Fruit fly (Drosophila melanogaster) whole organism, embryonic: ENCODE measurements around the gene Cyp4ac2.

ENCODE experiments used
- Atf-2 ChIP-seq: fragments of 200-800 bp; sonication (Bioruptor generic); optimal IDR thresholded peaks from 2 replicates; lab custom pipeline; 2016; ENCODE audit warnings: missing biosample characterization, missing genetic modification characterization
- Blimp-1 ChIP-seq: fragments of 200-800 bp; sonication (Bioruptor generic); optimal IDR thresholded peaks from 3 replicates; lab custom pipeline; 2018; ENCODE audit warnings: missing biosample characterization, missing genetic modification characterization, mild to moderate bottlenecking, moderate library complexity, missing genetic modification reagents
- CG10462 ChIP-seq: fragments of 200-800 bp; sonication (Bioruptor generic); optimal IDR thresholded peaks from 2 replicates; lab custom pipeline; 2016; ENCODE audit warnings: missing biosample characterization, missing genetic modification characterization
- CG12299 ChIP-seq: fragments of 200-800 bp; sonication (Bioruptor generic); optimal IDR thresholded peaks from 2 replicates; lab custom pipeline; 2018; ENCODE audit warnings: missing biosample characterization, mild to moderate bottlenecking, missing genetic modification characterization
- CG13287 ChIP-seq: fragments of 200-800 bp; sonication (Bioruptor generic); IDR thresholded peaks from 2 replicates; pipeline ENCODE4 v1.3.6; 2022; ENCODE audit warnings: missing biosample characterization, missing genetic modification characterization; ENCODE audit not compliant: partially characterized antibody
- CG13296 ChIP-seq: fragments of 200-800 bp; sonication (Bioruptor generic); optimal IDR thresholded peaks from 3 replicates; lab custom pipeline; 2018; ENCODE audit warnings: missing biosample characterization, mild to moderate bottlenecking, missing genetic modification characterization
- CG14050 ChIP-seq: fragments of 200-800 bp; sonication (Bioruptor generic); IDR thresholded peaks from 3 replicates; pipeline ENCODE4 v1.3.6; 2022; ENCODE audit warnings: missing biosample characterization, missing genetic modification characterization
- CG1792 ChIP-seq: fragments of 200-800 bp; sonication (Bioruptor generic); optimal IDR thresholded peaks from 2 replicates; lab custom pipeline; 2016; ENCODE audit warnings: missing biosample characterization, missing genetic modification characterization
- CG18262 ChIP-seq: fragments of 200-800 bp; optimal IDR thresholded peaks from 3 replicates; lab custom pipeline; 2019; ENCODE audit warnings: missing biosample characterization, mild to moderate bottlenecking, missing genetic modification characterization, moderate library complexity
- CG1832 ChIP-seq: fragments of 200-800 bp; sonication (Bioruptor generic); optimal IDR thresholded peaks from 2 replicates; lab custom pipeline; 2017; ENCODE audit warnings: missing biosample characterization, mild to moderate bottlenecking, missing genetic modification characterization, inconsistent platforms
- CG18764 ChIP-seq: fragments of 200-800 bp; sonication (Bioruptor generic); optimal IDR thresholded peaks from 3 replicates; lab custom pipeline; 2016; ENCODE audit warnings: missing biosample characterization, missing genetic modification characterization
- CG2875 ChIP-seq: fragments of 200-800 bp; sonication (Bioruptor generic); optimal IDR thresholded peaks from 2 replicates; lab custom pipeline; 2017; ENCODE audit warnings: missing biosample characterization, mild to moderate bottlenecking, missing genetic modification characterization, missing genetic modification reagents
- CG3065 ChIP-seq: fragments of 200-800 bp; sonication (Bioruptor generic); optimal IDR thresholded peaks from 2 replicates; lab custom pipeline; 2016; ENCODE audit warnings: missing biosample characterization, missing genetic modification characterization
- CG32767 ChIP-seq: fragments of 200-800 bp; sonication (Bioruptor generic); IDR thresholded peaks from 2 replicates; pipeline ENCODE4 v1.3.6; 2022; ENCODE audit warnings: missing biosample characterization, missing genetic modification characterization
- CG3407 ChIP-seq: fragments of 200-800 bp; sonication (Bioruptor generic); optimal IDR thresholded peaks from 2 replicates; lab custom pipeline; 2018; ENCODE audit warnings: missing biosample characterization, mild to moderate bottlenecking, missing genetic modification characterization
- CG4282 ChIP-seq: fragments of 200-800 bp; sonication (Bioruptor generic); optimal IDR thresholded peaks from 2 replicates; lab custom pipeline; 2016; ENCODE audit warnings: missing biosample characterization, missing genetic modification characterization
- CG4328 ChIP-seq: fragments of 200-800 bp; sonication (Bioruptor generic); optimal IDR thresholded peaks from 3 replicates; lab custom pipeline; 2017; ENCODE audit warnings: missing biosample characterization, missing genetic modification reagents, missing genetic modification characterization
- CG7786 ChIP-seq: fragments of 200-800 bp; sonication (Bioruptor generic); optimal IDR thresholded peaks from 2 replicates; lab custom pipeline; 2016; ENCODE audit warnings: missing biosample characterization, missing genetic modification characterization
- CG8290 ChIP-seq, 3 experiments: fragments of 200-800 bp; sonication (Bioruptor generic); optimal IDR thresholded peaks; 2 replicates each; lab custom pipeline; 2016 to 2019; ENCODE audit warnings: missing biosample characterization in 3 of 3, missing genetic modification characterization in 3 of 3, mild to moderate bottlenecking in 2 of 3, moderate library complexity in 1 of 3
- CG8388 ChIP-seq: fragments of 200-800 bp; sonication (Bioruptor generic); optimal IDR thresholded peaks from 2 replicates; lab custom pipeline; 2019; ENCODE audit warnings: missing biosample characterization, mild to moderate bottlenecking, missing genetic modification characterization, moderate library complexity
- CG9817 ChIP-seq: fragments of 200-800 bp; sonication (Bioruptor generic); optimal IDR thresholded peaks from 2 replicates; lab custom pipeline; 2018; ENCODE audit warnings: missing biosample characterization, mild to moderate bottlenecking, missing genetic modification characterization, moderate library complexity
- CG9876 ChIP-seq: fragments of 200-800 bp; sonication (Bioruptor generic); optimal IDR thresholded peaks from 2 replicates; lab custom pipeline; 2016; ENCODE audit warnings: missing biosample characterization, missing genetic modification characterization
- Camta ChIP-seq: fragments of 200-800 bp; sonication (Bioruptor generic); optimal IDR thresholded peaks from 2 replicates; lab custom pipeline; 2016; ENCODE audit warnings: missing biosample characterization, missing genetic modification characterization
- D19B ChIP-seq: fragments of 200-800 bp; sonication (Bioruptor generic); optimal IDR thresholded peaks from 2 replicates; lab custom pipeline; 2017; ENCODE audit warnings: missing biosample characterization, mild to moderate bottlenecking, missing genetic modification characterization
- Ets97D ChIP-seq: fragments of 200-800 bp; sonication (Bioruptor generic); optimal IDR thresholded peaks from 3 replicates; lab custom pipeline; 2016; ENCODE audit warnings: missing biosample characterization, missing genetic modification characterization
- Hr39 ChIP-seq: fragments of >200 bp; optimal IDR thresholded peaks from 2 replicates; lab custom pipeline; 2017
- Mrtf ChIP-seq: fragments of 200-800 bp; sonication (Bioruptor generic); IDR thresholded peaks from 3 replicates; pipeline ENCODE4 v1.3.6; 2022; ENCODE audit warnings: missing biosample characterization, missing genetic modification characterization
- NC2α ChIP-seq: fragments of 200-800 bp; sonication (Bioruptor generic); optimal IDR thresholded peaks from 2 replicates; lab custom pipeline; 2016; ENCODE audit warnings: missing biosample characterization, missing genetic modification characterization
- NC2β ChIP-seq: fragments of 200-800 bp; sonication (Bioruptor generic); optimal IDR thresholded peaks from 2 replicates; lab custom pipeline; 2016; ENCODE audit warnings: missing biosample characterization, missing genetic modification characterization
- Tbp ChIP-seq: fragments of >200 bp; optimal IDR thresholded peaks from 2 replicates; lab custom pipeline; 2018; ENCODE audit warnings: missing biosample characterization, missing genetic modification characterization
- abd-A ChIP-seq: fragments of 200-800 bp; sonication (Bioruptor generic); optimal IDR thresholded peaks from 3 replicates; lab custom pipeline; 2019; ENCODE audit warnings: missing biosample characterization, mild to moderate bottlenecking, missing genetic modification characterization, moderate library complexity
- ap ChIP-seq: fragments of 200-800 bp; sonication (Bioruptor generic); IDR thresholded peaks from 2 replicates; pipeline ENCODE4 v1.3.6; 2022; ENCODE audit warnings: missing biosample characterization, missing genetic modification characterization
- chinmo ChIP-seq: fragments of 200-800 bp; sonication (Bioruptor generic); IDR thresholded peaks from 4 replicates; pipeline ENCODE4 v1.3.6; 2022; ENCODE audit warnings: missing biosample characterization, missing genetic modification characterization; ENCODE audit not compliant: partially characterized antibody
- ci ChIP-seq: fragments of 200-800 bp; sonication (Bioruptor generic); IDR thresholded peaks from 3 replicates; pipeline ENCODE4 v1.3.6; 2022; ENCODE audit warnings: missing biosample characterization, missing genetic modification characterization
- crp ChIP-seq, 2 experiments: fragments of 200-800 bp; sonication (Bioruptor generic); optimal IDR thresholded peaks; 2 replicates in 1 of 2; 3 replicates in 1 of 2; lab custom pipeline; 2017; ENCODE audit warnings: missing biosample characterization in 2 of 2, missing genetic modification characterization in 2 of 2, mild to moderate bottlenecking in 1 of 2, moderate library complexity in 1 of 2
- disco-r ChIP-seq: fragments of 200-800 bp; sonication (Bioruptor generic); optimal IDR thresholded peaks from 2 replicates; lab custom pipeline; 2016; ENCODE audit warnings: missing biosample characterization, missing genetic modification characterization
- dpn ChIP-seq, 2 experiments: fragments of 200-800 bp; sonication (Bioruptor generic); optimal IDR thresholded peaks; 3 replicates each; lab custom pipeline; 2016; ENCODE audit warnings: missing biosample characterization in 2 of 2, missing genetic modification characterization in 2 of 2
- eve ChIP-seq, 2 experiments: fragments of >200 bp; optimal IDR thresholded peaks; 2 replicates each; lab custom pipeline; 2017; ENCODE audit warnings: missing biosample characterization in 2 of 2, missing genetic modification characterization in 2 of 2
- fru ChIP-seq: fragments of >200 bp; optimal IDR thresholded peaks from 2 replicates; lab custom pipeline; 2017
- gro ChIP-seq: fragments of 200-800 bp; sonication (Bioruptor generic); optimal IDR thresholded peaks from 2 replicates; lab custom pipeline; 2016; ENCODE audit warnings: missing biosample characterization, missing genetic modification characterization
- hkb ChIP-seq, 2 experiments: fragments of 200-800 bp in 1 of 2; fragments of >200 bp in 1 of 2; sonication (Bioruptor generic) in 1 of 2; IDR thresholded peaks in 1 of 2; optimal IDR thresholded peaks in 1 of 2; 2 replicates each; pipeline versions ENCODE4 v1.3.6 to Lab custom; 2017 to 2022; ENCODE audit warnings: missing biosample characterization in 1 of 2, missing genetic modification characterization in 1 of 2
- inv ChIP-seq: fragments of 200-800 bp; sonication (Bioruptor generic); IDR thresholded peaks from 2 replicates; pipeline ENCODE4 v1.3.6; 2022; ENCODE audit warnings: missing biosample characterization, missing genetic modification characterization; ENCODE audit not compliant: partially characterized antibody
- mam ChIP-seq: fragments of 200-800 bp; sonication (Bioruptor generic); optimal IDR thresholded peaks from 3 replicates; lab custom pipeline; 2016; ENCODE audit warnings: missing biosample characterization, missing genetic modification characterization
- nerfin-1 ChIP-seq: fragments of 200-800 bp; sonication (Bioruptor generic); optimal IDR thresholded peaks from 3 replicates; lab custom pipeline; 2019; ENCODE audit warnings: missing biosample characterization, mild to moderate bottlenecking, missing genetic modification characterization, moderate library complexity
- org-1 ChIP-seq: fragments of 200-800 bp; sonication (Bioruptor generic); optimal IDR thresholded peaks from 2 replicates; lab custom pipeline; 2017; ENCODE audit warnings: missing biosample characterization, missing genetic modification characterization
- peb ChIP-seq: fragments of 200-800 bp; sonication (Bioruptor generic); IDR thresholded peaks from 2 replicates; pipeline ENCODE4 v1.3.6; 2022; ENCODE audit warnings: missing biosample characterization, missing genetic modification characterization
- row ChIP-seq: fragments of 200-800 bp; sonication (Bioruptor generic); IDR thresholded peaks from 3 replicates; pipeline ENCODE4 v1.3.6; 2022; ENCODE audit warnings: missing biosample characterization, missing genetic modification characterization
- sima ChIP-seq: fragments of 200-800 bp; sonication (Bioruptor generic); optimal IDR thresholded peaks from 2 replicates; lab custom pipeline; 2016; ENCODE audit warnings: missing biosample characterization, missing genetic modification characterization
- trem ChIP-seq: fragments of 200-800 bp; optimal IDR thresholded peaks from 3 replicates; lab custom pipeline; 2019; ENCODE audit warnings: missing biosample characterization, mild to moderate bottlenecking, missing genetic modification characterization, moderate library complexity
- tx ChIP-seq: fragments of 200-800 bp; sonication (Bioruptor generic); optimal IDR thresholded peaks from 2 replicates; lab custom pipeline; 2016; ENCODE audit warnings: missing biosample characterization, missing genetic modification characterization

Gene Cyp4ac2

DNA sequence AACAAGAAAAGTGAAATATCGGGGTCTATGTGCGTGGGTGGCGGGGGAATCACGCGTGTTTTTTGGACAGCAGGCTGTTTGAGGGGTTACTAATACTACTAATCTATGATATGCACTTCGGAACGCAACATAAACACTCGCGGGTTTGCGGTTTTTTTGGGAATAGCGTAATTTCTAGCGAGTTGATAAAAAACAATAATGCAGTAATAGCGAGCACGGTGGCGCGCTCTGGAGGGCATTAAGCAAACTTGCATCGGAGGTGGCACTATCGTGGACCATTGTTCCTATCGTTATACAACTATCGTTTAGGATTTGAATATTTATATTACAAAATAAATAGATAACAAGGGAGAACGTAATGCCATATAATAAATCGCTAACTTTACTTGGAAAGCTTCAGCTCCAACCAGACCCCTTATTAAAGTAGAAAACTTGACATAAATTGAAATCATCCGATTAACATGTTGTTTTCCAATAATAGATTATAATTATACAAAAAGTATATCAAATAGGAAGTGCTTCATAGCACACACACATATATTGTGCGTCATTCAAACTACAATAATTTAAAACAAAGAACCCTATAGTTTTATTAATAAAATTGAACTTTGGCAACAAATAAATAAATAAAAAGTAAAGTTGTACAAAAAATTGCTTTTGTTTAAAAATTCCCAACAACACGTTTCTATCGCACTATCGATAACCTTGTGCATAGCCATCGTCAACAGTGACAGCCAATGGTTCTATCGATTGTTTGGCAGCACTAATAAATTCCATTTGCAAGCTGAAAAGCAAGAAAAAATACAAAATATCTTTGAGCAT, 12.3 kb downstream of the Cyp4ac2 start, which contains the start of the genes Nin and Bub1 (continued):
- TF ChIP-seq CG9876 (no peak), Hr39 (lab: Kevin White, UChicago) (no peak), CG13296 (no peak), CG3407 (GFP tag; lab: Kevin White, UChicago) (no peak), CG32767 (GFP tag; lab: Robert Waterston, UW) (no peak), org-1 (no peak), CG12299 (no peak), CG18262 (tag; lab: Kevin White, UChicago) (peak; percentile 30), CG4282 (GFP tag; lab: Kevin White, UChicago) (no peak), Atf-2 (no peak), mam (GFP tag; lab: Kevin White, UChicago) (peak; percentile 10), CG13287 (GFP tag; lab: Robert Waterston, UW) (peak; percentile 81), ap (0 out of 2 replicates have a peak, but pooled peaks have one; percentile 17), Mrtf (no peak), abd-A (tag; lab: Kevin White, UChicago) (no peak), row (peak; percentile 91), NC2α (GFP tag; lab: Kevin White, UChicago) (no peak), disco-r (no peak), CG4328 (GFP tag; lab: Kevin White, UChicago) (no peak), Blimp-1 (GFP tag; lab: Kevin White, UChicago) (no peak), sima (GFP tag; lab: Kevin White, UChicago) (no peak), CG18764 (GFP tag; lab: Kevin White, UChicago) (no peak), tx (GFP tag; lab: Kevin White, UChicago) (no peak), Ets97D (no peak), CG10462 (GFP tag; lab: Kevin White, UChicago) (no peak), D19B (GFP tag; lab: Kevin White, UChicago) (no peak), dpn (GFP tag; optimal IDR thresholded peaks at IDR 0.05; lab: Kevin White, UChicago) (peak in 1 of 2 experiments; percentile 34), Camta (GFP tag; lab: Kevin White, UChicago) (no peak), Tbp (GFP tag; lab: Kevin White, UChicago) (no peak), CG9817 (tag; lab: Kevin White, UChicago) (no peak), CG1792 (GFP tag; lab: Kevin White, UChicago) (no peak), gro (GFP tag; lab: Kevin White, UChicago) (no peak), crp (GFP tag; optimal IDR thresholded peaks at IDR 0.05; lab: Kevin White, UChicago) (no peak), CG1832 (GFP tag; lab: Kevin White, UChicago) (no peak), inv (GFP tag; lab: Robert Waterston, UW) (peak; percentile 87), CG8388 (GFP tag; lab: Kevin White, UChicago) (no peak), nerfin-1 (no peak), CG2875 (GFP tag; lab: Kevin White, UChicago) (no peak), fru (lab: Kevin White, UChicago) (no peak), ci (GFP tag; lab: Robert Waterston, UW) (no peak), CG7786 (no peak), CG14050 (GFP tag; lab: Robert Waterston, UW) (no peak), peb (GFP tag; lab: Robert Waterston, UW) (no peak), chinmo (GFP tag; lab: Robert Waterston, UW) (peak; percentile 64; the same call in 3 of the 4 replicates), eve (GFP tag; optimal IDR thresholded peaks at IDR 0.05; lab: Kevin White, UChicago) (no peak), CG3065 (GFP tag; lab: Kevin White, UChicago) (no peak), hkb (optimal IDR thresholded peaks at IDR 0.05; lab: Kevin White, UChicago) (no peak), hkb (GFP tag; IDR thresholded peaks at IDR 0.05; lab: Robert Waterston, UW) (no peak), trem (tag; lab: Kevin White, UChicago) (peak; percentile 6), NC2β (GFP tag; lab: Kevin White, UChicago) (no peak), CG8290 (GFP tag; optimal IDR thresholded peaks at IDR 0.05; lab: Kevin White, UChicago) (peak; percentile 4), CG8290 (tag; optimal IDR thresholded peaks at IDR 0.05; lab: Kevin White, UChicago) (no peak)
